Worm (Caenorhabditis elegans): ENCODE results near the gene F41E7.7.

- TF ChIP-seq T20F7.1 (GFP tag; optimal IDR thresholded peaks at IDR 0.05) = no peak
- TF ChIP-seq daf-19 (GFP tag; conservative IDR thresholded peaks at IDR 0.05) = no peak
- no peak for TF ChIP-seq ceh-28 (tag; optimal IDR thresholded peaks at IDR 0.05)
- no peak for TF ChIP-seq attf-4 (tag; optimal IDR thresholded peaks at IDR 0.05)
- TF ChIP-seq unc-62 (GFP tag; optimal IDR thresholded peaks at IDR 0.05 in 1 of 2) = no peak
- TF ChIP-seq unc-62 (tag; optimal IDR thresholded peaks at IDR 0.05) = no peak
- no peak for TF ChIP-seq unc-39 (tag; optimal IDR thresholded peaks at IDR 0.05)
- TF ChIP-seq daf-16 (GFP tag; optimal IDR thresholded peaks at IDR 0.05) = no peak
- TF ChIP-seq daf-16 (tag; optimal IDR thresholded peaks at IDR 0.05) = no peak
- TF ChIP-seq lsy-2 (tag; optimal IDR thresholded peaks at IDR 0.05) = no peak
These were observed 30.5 kb upstream of the F41E7.7 start for ce11 chrX:10277118-10277517.

All from whole organism, L4 larva.